Fruit fly (Drosophila melanogaster) whole organism: Measurements from ENCODE around the gene Eig71Ei.

ENCODE experiments used
- CG8478 ChIP-seq: fragments of >200 bp; optimal IDR thresholded peaks from 2 replicates; lab custom pipeline; 2018; ENCODE audit warnings: inconsistent platforms
- psq ChIP-seq: fragments of >200 bp; optimal IDR thresholded peaks from 2 replicates; lab custom pipeline; 2017

dm6 chr3L:15691968-15692367, 32.5 kb downstream of the Eig71Ei start, which contains the start of gene CG34451:
- TF ChIP-seq psq (lab: Kevin White, UChicago) (no peak), CG8478 (lab: Kevin White, UChicago) (no peak)
